Worm (Caenorhabditis elegans) whole organism, L4 larva: ENCODE results near the gene fbxb-108.

Experiments used
- F10B5.3 ChIP-seq: sonication (generic microtip); optimal IDR thresholded peaks from 2 replicates; lab custom pipeline; 2016; ENCODE audit warnings: mild to moderate bottlenecking, missing genetic modification characterization, missing compliant biosample characterization
- F37D6.2 ChIP-seq: sonication (generic microtip); optimal IDR thresholded peaks from 2 replicates; lab custom pipeline; 2016; ENCODE audit warnings: mild to moderate bottlenecking, missing genetic modification characterization, missing compliant biosample characterization
- Y105C5A.15 ChIP-seq: fragments of 200-800 bp; sonication (Bioruptor generic); IDR thresholded peaks from 2 replicates; pipeline ENCODE4 v1.3.6; 2022; ENCODE audit warnings: missing genetic modification characterization, missing compliant biosample characterization
- ZK546.5 ChIP-seq, 2 experiments: sonication (generic microtip); optimal IDR thresholded peaks; 2 replicates each; lab custom pipeline; 2017; ENCODE audit warnings: missing biosample characterization in 2 of 2, missing genetic modification characterization in 2 of 2
- aha-1 ChIP-seq: fragments of 150-350 bp; peaks from one replicate; lab custom pipeline; 2014; ENCODE audit warnings: missing biosample characterization, missing genetic modification characterization
- aly-2 ChIP-seq: sonication (generic microtip); optimal IDR thresholded peaks from 2 replicates; lab custom pipeline; 2018; ENCODE audit warnings: missing biosample characterization, missing genetic modification characterization
- ama-1 ChIP-seq: fragments of 150-350 bp; optimal IDR thresholded peaks from 2 replicates; lab custom pipeline; 2014; ENCODE audit warnings: inconsistent platforms, mixed read lengths
- arid-1 ChIP-seq: fragments of 200-800 bp; sonication (Bioruptor generic); conservative IDR thresholded peaks from 2 replicates; pipeline ENCODE4 v1.3.6; 2022; ENCODE audit warnings: missing genetic modification reagents, missing genetic modification characterization, missing compliant biosample characterization
- ceh-28 ChIP-seq: fragments of 150-350 bp; optimal IDR thresholded peaks from 2 replicates; lab custom pipeline; 2014; ENCODE audit warnings: missing biosample characterization, missing genetic modification reagents, missing genetic modification characterization
- ceh-82 ChIP-seq: sonication (generic microtip); optimal IDR thresholded peaks from 2 replicates; lab custom pipeline; 2017; ENCODE audit warnings: missing biosample characterization, missing genetic modification characterization
- cey-2 ChIP-seq: sonication (generic microtip); optimal IDR thresholded peaks from 3 replicates; lab custom pipeline; 2017; ENCODE audit warnings: missing genetic modification characterization, mild to moderate bottlenecking, missing compliant biosample characterization, antibody characterized with exemption, borderline replicate concordance; ENCODE audit not compliant: insufficient read depth
- daf-19 ChIP-seq: fragments of 200-800 bp; sonication (Bioruptor generic); conservative IDR thresholded peaks from 2 replicates; pipeline ENCODE4 v1.3.6; 2022; ENCODE audit warnings: missing genetic modification characterization, missing compliant biosample characterization
- dmd-6 ChIP-seq: fragments of 200-800 bp; sonication (Bioruptor generic); IDR thresholded peaks from 2 replicates; pipeline ENCODE4 v1.3.6; 2022; ENCODE audit warnings: missing genetic modification reagents, missing genetic modification characterization, missing compliant biosample characterization
- dmd-8 ChIP-seq: fragments of 200-800 bp; sonication (Bioruptor generic); IDR thresholded peaks from 2 replicates; pipeline ENCODE4 v1.3.6; 2022; ENCODE audit warnings: missing genetic modification characterization, missing compliant biosample characterization
- dmd-9 ChIP-seq: fragments of 200-800 bp; sonication (Bioruptor generic); IDR thresholded peaks from 2 replicates; pipeline ENCODE4 v1.3.6; 2022; ENCODE audit warnings: missing genetic modification reagents, missing genetic modification characterization, missing compliant biosample characterization
- egl-27 ChIP-seq: sonication (generic microtip); optimal IDR thresholded peaks from 3 replicates; lab custom pipeline; 2017; ENCODE audit warnings: missing biosample characterization, missing genetic modification reagents, missing genetic modification characterization
- gei-8 ChIP-seq: fragments of 200-800 bp; sonication (Bioruptor generic); optimal IDR thresholded peaks from 2 replicates; lab custom pipeline; 2018; ENCODE audit warnings: mild to moderate bottlenecking, missing genetic modification characterization, missing compliant biosample characterization
- hif-1 ChIP-seq, 2 experiments: sonication (generic microtip); optimal IDR thresholded peaks; 2 replicates each; lab custom pipeline; 2016 to 2017; ENCODE audit warnings: missing compliant biosample characterization in 2 of 2, missing genetic modification characterization in 2 of 2, missing genetic modification reagents in 2 of 2, missing genotype in 2 of 2, mild to moderate bottlenecking in 1 of 2
- lim-7 ChIP-seq: fragments of 200-800 bp; sonication (Bioruptor generic); IDR thresholded peaks from 2 replicates; pipeline ENCODE4 v1.3.6; 2022; ENCODE audit warnings: missing genetic modification characterization, missing compliant biosample characterization
- lin-15B ChIP-seq: fragments of 150-350 bp; sonication (generic microtip); optimal IDR thresholded peaks from 3 replicates; lab custom pipeline; 2014; ENCODE audit warnings: missing biosample characterization, missing genetic modification characterization
- lin-29 ChIP-seq: fragments of 200-800 bp; sonication (Bioruptor generic); IDR thresholded peaks from 2 replicates; pipeline ENCODE4 v1.3.6; 2022; ENCODE audit warnings: missing genetic modification reagents, missing genetic modification characterization, missing compliant biosample characterization
- lir-3 ChIP-seq: sonication (generic microtip); optimal IDR thresholded peaks from 2 replicates; lab custom pipeline; 2016; ENCODE audit warnings: mild to moderate bottlenecking, missing genetic modification characterization, missing compliant biosample characterization
- madf-5 ChIP-seq, 2 experiments: fragments of 200-800 bp; sonication (Bioruptor generic); IDR thresholded peaks; 2 replicates each; pipeline ENCODE4 v1.3.6; 2022; ENCODE audit warnings: missing compliant biosample characterization in 2 of 2, missing genetic modification characterization in 2 of 2
- mep-1 ChIP-seq: fragments of 150-350 bp; sonication (generic microtip); optimal IDR thresholded peaks from 3 replicates; lab custom pipeline; 2014; ENCODE audit warnings: missing biosample characterization, missing genetic modification characterization
- nhr-102 ChIP-seq: sonication (generic microtip); optimal IDR thresholded peaks from 2 replicates; lab custom pipeline; 2016; ENCODE audit warnings: mild to moderate bottlenecking, missing genetic modification characterization, moderate library complexity, missing compliant biosample characterization
- nhr-111 ChIP-seq: fragments of 200-800 bp; sonication (Bioruptor generic); optimal IDR thresholded peaks from 2 replicates; lab custom pipeline; 2018; ENCODE audit warnings: mild to moderate bottlenecking, missing genetic modification characterization, missing compliant biosample characterization
- php-3 ChIP-seq: fragments of 200-800 bp; sonication (Bioruptor generic); IDR thresholded peaks from 2 replicates; pipeline ENCODE4 v1.3.6; 2022; ENCODE audit warnings: missing genetic modification reagents, missing genetic modification characterization, missing compliant biosample characterization
- rbr-2 ChIP-seq: sonication (generic microtip); optimal IDR thresholded peaks from 2 replicates; lab custom pipeline; 2016; ENCODE audit warnings: missing genotype, missing genetic modification characterization, missing compliant biosample characterization
- saeg-2 ChIP-seq: fragments of 200-800 bp; sonication (Bioruptor generic); IDR thresholded peaks from 2 replicates; pipeline ENCODE4 v1.3.6; 2022; ENCODE audit warnings: missing genetic modification reagents, missing genetic modification characterization, missing compliant biosample characterization
- set-16 ChIP-seq: fragments of 200-800 bp; sonication (Bioruptor generic); IDR thresholded peaks from 2 replicates; pipeline ENCODE4 v1.3.6; 2022; ENCODE audit warnings: missing genetic modification reagents, missing genetic modification characterization, missing compliant biosample characterization
- snpc-1.2 ChIP-seq: fragments of 200-800 bp; sonication (Bioruptor generic); IDR thresholded peaks from 2 replicates; pipeline ENCODE4 v1.3.6; 2022; ENCODE audit warnings: missing genetic modification reagents, missing genetic modification characterization, missing compliant biosample characterization
- snpc-4 ChIP-seq: fragments of 150-350 bp; optimal IDR thresholded peaks from 2 replicates; lab custom pipeline; 2014; ENCODE audit warnings: missing biosample characterization, missing genetic modification characterization
- unc-62 ChIP-seq, 3 experiments: fragments of 150-350 bp in 1 of 3; sonication (generic microtip); optimal IDR thresholded peaks in 2 of 3; peaks in 1 of 3; 1 replicate in 1 of 3; 2 replicates in 2 of 3; lab custom pipeline; 2014 to 2017; ENCODE audit warnings: missing biosample characterization in 3 of 3, missing genetic modification characterization in 3 of 3, missing genetic modification reagents in 3 of 3, missing genotype in 1 of 3
- zfp-2 ChIP-seq: sonication (generic microtip); optimal IDR thresholded peaks from 2 replicates; lab custom pipeline; 2016; ENCODE audit warnings: mild to moderate bottlenecking, missing genetic modification characterization, missing compliant biosample characterization
- zip-2 ChIP-seq: fragments of 150-350 bp; optimal IDR thresholded peaks from 2 replicates; lab custom pipeline; 2014; ENCODE audit warnings: missing biosample characterization, missing genetic modification characterization
- ztf-11 ChIP-seq: fragments of 150-350 bp; optimal IDR thresholded peaks from 2 replicates; lab custom pipeline; 2014; ENCODE audit warnings: missing biosample characterization, missing genetic modification characterization
- ztf-7 ChIP-seq: fragments of 150-350 bp; optimal IDR thresholded peaks from 2 replicates; lab custom pipeline; 2014; ENCODE audit warnings: missing biosample characterization, missing genetic modification characterization

fbxb-108 gene

DNA sequence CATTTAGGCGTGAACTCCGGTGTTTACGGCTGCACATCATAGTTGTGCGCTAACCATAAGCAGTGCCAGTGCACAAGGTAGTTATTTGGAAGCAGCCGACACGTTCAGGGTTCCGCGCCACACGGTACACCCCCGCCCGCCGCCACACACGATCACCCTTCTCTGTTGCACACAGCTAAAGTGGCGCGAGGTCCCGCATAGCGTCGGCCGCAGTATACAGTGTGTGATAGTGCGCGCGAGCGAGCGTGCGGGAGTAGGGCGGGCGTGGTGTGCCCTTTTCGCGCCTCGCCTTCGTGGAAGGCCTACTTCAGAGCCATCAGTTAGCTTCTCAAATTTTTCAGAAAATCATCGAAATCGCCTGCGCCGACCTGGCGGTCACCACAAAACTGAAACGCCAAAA lies 27.8 kb upstream of the fbxb-108 start:
- no peak for TF ChIP-seq zfp-2
- TF ChIP-seq dmd-6 (GFP tag; lab: Robert Waterston, UW): no peak
- TF ChIP-seq nhr-111: no peak
- TF ChIP-seq ama-1 (lab: Kevin White, UChicago): no peak
- TF ChIP-seq aha-1 (tag; lab: Kevin White, UChicago): no peak
- TF ChIP-seq Y105C5A.15 (GFP tag; lab: Robert Waterston, UW): no peak
- TF ChIP-seq F37D6.2 (tag; lab: Kevin White, UChicago): no peak
- TF ChIP-seq set-16 (GFP tag; lab: Robert Waterston, UW): peak; percentile 82
- TF ChIP-seq cey-2 (tag; lab: Kevin White, UChicago): no peak
- no peak for TF ChIP-seq ceh-28
- no peak for TF ChIP-seq rbr-2 (tag; lab: Kevin White, UChicago)
- TF ChIP-seq lim-7 (GFP tag; lab: Robert Waterston, UW): peak; percentile 34; the same call in 1 of the 2 replicates
- TF ChIP-seq php-3: 0 out of 2 replicates have a peak, but pooled peaks have one; percentile 12
- TF ChIP-seq arid-1 (GFP tag; lab: Robert Waterston, UW): no peak
- no peak for TF ChIP-seq ztf-7 (tag; lab: Kevin White, UChicago)
- 0 out of 2 replicates have a peak, but pooled peaks have one; percentile 19 for TF ChIP-seq lin-29 (GFP tag; lab: Robert Waterston, UW)
- no peak for TF ChIP-seq ztf-11 (tag; lab: Kevin White, UChicago)
- TF ChIP-seq madf-5 (GFP tag; IDR thresholded peaks at IDR 0.05; lab: Robert Waterston, UW): no peak
- no peak for TF ChIP-seq ZK546.5 (tag; optimal IDR thresholded peaks at IDR 0.05; lab: Kevin White, UChicago)
- no peak for TF ChIP-seq hif-1 (tag; optimal IDR thresholded peaks at IDR 0.05; lab: Kevin White, UChicago)

DNA sequence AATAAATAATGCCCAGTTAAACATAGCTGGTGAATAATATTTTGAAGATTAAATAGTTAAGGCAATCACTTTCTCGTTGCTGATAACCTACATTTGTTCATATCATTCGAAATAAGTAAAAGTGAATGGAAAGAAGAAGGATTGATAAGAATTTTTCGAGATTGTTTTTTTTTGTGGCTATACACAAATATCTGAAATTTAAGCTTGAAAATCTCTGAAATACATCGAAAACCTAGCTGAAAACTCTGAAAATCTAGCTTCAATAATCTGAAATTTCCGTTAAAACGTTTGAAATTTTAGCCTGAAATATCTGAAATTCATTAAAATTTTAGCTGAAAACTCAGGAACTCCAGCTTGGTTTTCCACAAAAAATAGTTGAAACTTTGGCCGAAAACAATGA lies 25.1 kb upstream of the fbxb-108 start, which contains the start of gene T05A8.6:
T05A8.6 (minus strand) TSS at position 101 of the 400 bp plus-strand sequence.
- TF ChIP-seq gei-8 (GFP tag; lab: Kevin White, UChicago): no peak
- TF ChIP-seq zfp-2: no peak
- no peak for TF ChIP-seq F10B5.3
- no peak for TF ChIP-seq aly-2
- no peak for TF ChIP-seq dmd-9 (GFP tag; lab: Robert Waterston, UW)
- no peak for TF ChIP-seq lin-15B (tag; lab: Kevin White, UChicago)
- TF ChIP-seq dmd-8: no peak
- no peak for TF ChIP-seq mep-1 (tag; lab: Kevin White, UChicago)
- TF ChIP-seq daf-19 (GFP tag; lab: Robert Waterston, UW): no peak
- no peak for TF ChIP-seq lir-3 (tag; lab: Kevin White, UChicago)
- no peak for TF ChIP-seq snpc-4 (tag; lab: Kevin White, UChicago)
- no peak for TF ChIP-seq nhr-102 (tag; lab: Kevin White, UChicago)
- no peak for TF ChIP-seq snpc-1.2 (GFP tag; lab: Robert Waterston, UW)
- TF ChIP-seq zip-2 (tag; lab: Kevin White, UChicago): no peak

DNA sequence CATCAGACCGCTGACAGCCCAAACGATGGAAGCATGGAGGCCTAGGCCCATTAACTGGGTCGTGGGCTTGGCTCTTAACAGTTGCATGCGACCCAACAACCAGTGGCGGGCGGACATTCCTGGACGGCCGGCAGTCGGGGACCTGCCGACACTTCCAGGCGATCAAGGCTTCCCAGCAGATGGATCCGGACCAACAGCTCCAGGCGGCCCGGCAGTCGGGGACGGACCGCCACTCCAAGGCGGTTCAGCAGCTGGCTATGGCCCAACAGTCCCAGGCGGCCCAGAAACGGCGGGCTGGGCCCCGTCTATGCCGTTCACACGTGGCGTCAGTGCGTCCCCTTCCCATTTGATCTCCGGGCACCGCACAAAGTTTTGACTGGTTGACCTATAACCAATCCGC lies 23.4 kb upstream of the fbxb-108 start:
- TF ChIP-seq ZK546.5 (tag; optimal IDR thresholded peaks at IDR 0.05; lab: Kevin White, UChicago): no peak
- no peak for TF ChIP-seq egl-27 (tag; lab: Kevin White, UChicago)
- TF ChIP-seq aha-1 (tag; lab: Kevin White, UChicago): peak; percentile 16
- TF ChIP-seq saeg-2: 0 out of 2 replicates have a peak, but pooled peaks have one; percentile 24
- TF ChIP-seq set-16 (GFP tag; lab: Robert Waterston, UW): peak; percentile 96

DNA sequence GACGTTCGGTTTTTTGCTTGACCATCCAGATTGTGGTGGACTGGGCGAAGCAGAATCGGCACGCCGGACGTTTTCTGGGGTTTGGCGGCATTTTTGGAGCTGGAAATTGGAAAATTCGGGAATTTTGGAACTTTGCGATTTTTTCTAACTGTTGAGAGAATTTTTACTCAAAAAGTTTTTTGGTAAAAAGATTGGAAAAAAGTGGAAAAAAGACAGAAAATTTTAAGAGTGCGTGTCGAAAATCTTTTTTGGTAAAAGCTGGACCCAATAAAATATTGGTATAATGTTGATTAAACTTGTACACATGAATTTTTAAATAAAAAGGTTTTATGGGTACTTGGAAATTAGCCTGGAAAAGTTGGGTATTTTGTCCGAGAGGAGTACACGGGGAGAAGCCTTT lies 22.5 kb upstream of the fbxb-108 start, which contains the start of gene T05A8.7:
T05A8.7 (minus strand) TSS at position 101 of the 400 bp plus-strand sequence.
- TF ChIP-seq ceh-82: no peak
- peak in 1 of 2 experiments; percentile 51 for TF ChIP-seq unc-62 (GFP tag; optimal IDR thresholded peaks at IDR 0.05 in 1 of 2; lab: Kevin White, UChicago)
- TF ChIP-seq unc-62 (tag; optimal IDR thresholded peaks at IDR 0.05; lab: Kevin White, UChicago): no peak
